Fruit fly (Drosophila melanogaster) S2 (cell line): ENCODE results near the gene CG43402.

Experiments used
- CG8478 ChIP-seq: fragments of >200 bp; optimal IDR thresholded peaks from 2 replicates; lab custom pipeline; 2018
- CTCF ChIP-seq, 2 experiments: fragments of >200 bp; optimal IDR thresholded peaks; 2 replicates each; lab custom pipeline; 2018

DNA sequence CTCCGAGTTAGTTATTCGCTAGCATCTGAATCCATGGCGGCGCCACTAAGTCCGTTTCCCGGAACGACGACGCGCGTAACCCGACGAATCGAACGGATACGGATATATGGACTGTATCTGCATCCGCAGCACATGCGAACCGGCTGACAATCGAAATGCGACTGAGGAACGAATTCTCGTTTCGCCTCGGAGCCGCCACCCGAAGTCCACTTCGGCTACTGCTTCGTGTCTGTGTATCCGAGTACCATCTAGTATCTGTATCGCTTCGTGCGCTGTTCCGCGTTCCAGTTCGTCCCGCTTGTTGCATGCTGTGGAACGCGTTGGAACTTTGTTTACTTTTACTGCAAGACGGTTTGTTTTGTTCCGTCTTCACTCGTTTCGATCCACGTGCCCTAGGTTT is 22.1 kb upstream of the CG43402 start, which contains the start of gene robo2:
- peak in 1 of 2 experiments; percentile 53 for TF ChIP-seq CTCF (optimal IDR thresholded peaks at IDR 0.05; lab: Kevin White, UChicago)
- TF ChIP-seq CG8478 (lab: Kevin White, UChicago) = no peak
